Fruit fly (Drosophila melanogaster) whole organism, embryonic: ENCODE measurements around the gene Agpat3.

Experiments used
- Aef1 ChIP-seq: fragments of 200-800 bp; sonication (Bioruptor generic); IDR thresholded peaks from 3 replicates; pipeline ENCODE4 v1.3.6; 2022; ENCODE audit warnings: missing biosample characterization, missing genetic modification characterization
- B-H2 ChIP-seq: fragments of 200-800 bp; sonication (Bioruptor generic); optimal IDR thresholded peaks from 2 replicates; lab custom pipeline; 2018; ENCODE audit warnings: missing biosample characterization, mild to moderate bottlenecking, missing genetic modification characterization
- CG10321 ChIP-seq: fragments of 200-800 bp; sonication (Bioruptor generic); IDR thresholded peaks from 2 replicates; pipeline ENCODE4 v1.3.6; 2022; ENCODE audit warnings: missing biosample characterization, missing genetic modification characterization
- CG10366 ChIP-seq: fragments of 200-800 bp; sonication (Bioruptor generic); IDR thresholded peaks from 2 replicates; pipeline ENCODE4 v1.3.6; 2022; ENCODE audit warnings: missing biosample characterization, missing genetic modification characterization
- CG10431 ChIP-seq: fragments of 200-800 bp; sonication (Bioruptor generic); optimal IDR thresholded peaks from 3 replicates; lab custom pipeline; 2018; ENCODE audit warnings: missing biosample characterization, mild to moderate bottlenecking, missing genetic modification characterization
- CG12769 ChIP-seq: fragments of 200-800 bp; sonication (Bioruptor generic); optimal IDR thresholded peaks from 2 replicates; lab custom pipeline; 2019; ENCODE audit warnings: missing biosample characterization, mild to moderate bottlenecking, missing genetic modification characterization, moderate library complexity
- CG13424 ChIP-seq: fragments of 200-800 bp; sonication (Bioruptor generic); optimal IDR thresholded peaks from 2 replicates; lab custom pipeline; 2019; ENCODE audit warnings: missing biosample characterization, mild to moderate bottlenecking, missing genetic modification characterization, moderate library complexity
- CG14667 ChIP-seq: fragments of 200-800 bp; sonication (Bioruptor generic); IDR thresholded peaks from 2 replicates; pipeline ENCODE4 v1.3.6; 2022; ENCODE audit warnings: missing biosample characterization, missing genetic modification characterization
- CG14710 ChIP-seq: fragments of 200-800 bp; sonication (Bioruptor generic); optimal IDR thresholded peaks from 3 replicates; lab custom pipeline; 2019; ENCODE audit warnings: missing biosample characterization, mild to moderate bottlenecking, missing genetic modification characterization, moderate library complexity
- CG15514 ChIP-seq: fragments of 200-800 bp; sonication (Bioruptor generic); optimal IDR thresholded peaks from 3 replicates; lab custom pipeline; 2017; ENCODE audit warnings: missing biosample characterization, missing genetic modification characterization, mild to moderate bottlenecking, moderate library complexity, missing genetic modification reagents
- CG1647 ChIP-seq: fragments of 200-800 bp; sonication (Bioruptor generic); optimal IDR thresholded peaks from 3 replicates; lab custom pipeline; 2016; ENCODE audit warnings: missing biosample characterization, missing genetic modification characterization
- CG16779 ChIP-seq: fragments of 200-800 bp; sonication (Bioruptor generic); IDR thresholded peaks from 2 replicates; pipeline ENCODE4 v1.3.6; 2022; ENCODE audit warnings: missing biosample characterization, missing genetic modification characterization
- CG2889 ChIP-seq: fragments of 200-800 bp; sonication (Bioruptor generic); IDR thresholded peaks from 3 replicates; pipeline ENCODE4 v1.3.6; 2022; ENCODE audit warnings: missing biosample characterization, missing genetic modification characterization
- CG31224 ChIP-seq: fragments of 200-800 bp; sonication (Bioruptor generic); IDR thresholded peaks from 2 replicates; pipeline ENCODE4 v1.3.6; 2022; ENCODE audit warnings: missing biosample characterization, missing genetic modification characterization
- CG31365 ChIP-seq: fragments of 200-800 bp; sonication (Bioruptor generic); optimal IDR thresholded peaks from 2 replicates; lab custom pipeline; 2018; ENCODE audit warnings: missing biosample characterization, mild to moderate bottlenecking, missing genetic modification characterization
- CG32532 ChIP-seq: fragments of 200-800 bp; sonication (Bioruptor generic); IDR thresholded peaks from 2 replicates; pipeline ENCODE4 v1.3.6; 2022; ENCODE audit warnings: missing biosample characterization, missing genetic modification characterization
- CG3995 ChIP-seq: fragments of 200-800 bp; sonication (Bioruptor generic); optimal IDR thresholded peaks from 3 replicates; lab custom pipeline; 2016; ENCODE audit warnings: missing biosample characterization, missing genetic modification characterization
- CG4854 ChIP-seq: fragments of 200-800 bp; sonication (Bioruptor generic); optimal IDR thresholded peaks from 2 replicates; lab custom pipeline; 2016; ENCODE audit warnings: missing biosample characterization, missing genetic modification characterization, inconsistent platforms
- CG7372 ChIP-seq: fragments of 200-800 bp; sonication (Bioruptor generic); IDR thresholded peaks from 2 replicates; pipeline ENCODE4 v1.3.6; 2022; ENCODE audit warnings: missing biosample characterization, missing genetic modification characterization
- CG8478 ChIP-seq: fragments of >200 bp; optimal IDR thresholded peaks from 2 replicates; lab custom pipeline; 2018
- CG8765 ChIP-seq: fragments of 200-800 bp; sonication (Bioruptor generic); IDR thresholded peaks from 2 replicates; pipeline ENCODE4 v1.3.6; 2022; ENCODE audit warnings: missing biosample characterization, missing genetic modification characterization
- CG9876 ChIP-seq: fragments of 200-800 bp; sonication (Bioruptor generic); optimal IDR thresholded peaks from 2 replicates; lab custom pipeline; 2016; ENCODE audit warnings: missing biosample characterization, missing genetic modification characterization
- Camta ChIP-seq: fragments of 200-800 bp; sonication (Bioruptor generic); optimal IDR thresholded peaks from 2 replicates; lab custom pipeline; 2016; ENCODE audit warnings: missing biosample characterization, missing genetic modification characterization
- CoRest ChIP-seq: fragments of 200-800 bp; sonication (Bioruptor generic); optimal IDR thresholded peaks from 3 replicates; lab custom pipeline; 2018; ENCODE audit warnings: missing biosample characterization, mild to moderate bottlenecking, missing genetic modification characterization, moderate library complexity
- Gsc ChIP-seq: fragments of 200-800 bp; sonication (Bioruptor generic); IDR thresholded peaks from 2 replicates; pipeline ENCODE4 v1.3.6; 2022; ENCODE audit warnings: missing biosample characterization, missing genetic modification characterization
- HmgZ ChIP-seq: fragments of 200-800 bp; sonication (Bioruptor generic); optimal IDR thresholded peaks from 2 replicates; lab custom pipeline; 2018; ENCODE audit warnings: missing biosample characterization, mild to moderate bottlenecking, missing genetic modification characterization
- Neu2 ChIP-seq: fragments of 200-800 bp; sonication (Bioruptor generic); optimal IDR thresholded peaks from 3 replicates; lab custom pipeline; 2016; ENCODE audit warnings: missing biosample characterization, missing genetic modification characterization, borderline replicate concordance
- Ptx1 ChIP-seq: fragments of 200-800 bp; sonication (Bioruptor generic); IDR thresholded peaks from 2 replicates; pipeline ENCODE4 v1.3.6; 2022; ENCODE audit warnings: missing biosample characterization, missing genetic modification characterization
- Sin3A ChIP-seq: fragments of >200 bp; optimal IDR thresholded peaks from 2 replicates; lab custom pipeline; 2018
- az2 ChIP-seq: fragments of 200-800 bp; sonication (Bioruptor generic); optimal IDR thresholded peaks from 3 replicates; lab custom pipeline; 2016; ENCODE audit warnings: missing biosample characterization, missing genetic modification characterization
- esg ChIP-seq: fragments of 200-800 bp; sonication (Bioruptor generic); conservative IDR thresholded peaks from 2 replicates; pipeline ENCODE4 v1.3.6; 2022; ENCODE audit warnings: missing biosample characterization, missing genetic modification characterization
- eve ChIP-seq, 2 experiments: fragments of >200 bp; optimal IDR thresholded peaks; 2 replicates each; lab custom pipeline; 2017; ENCODE audit warnings: missing biosample characterization in 2 of 2, missing genetic modification characterization in 2 of 2
- fd3F ChIP-seq: fragments of 200-800 bp; sonication (Bioruptor generic); optimal IDR thresholded peaks from 2 replicates; lab custom pipeline; 2018; ENCODE audit warnings: missing biosample characterization, mild to moderate bottlenecking, missing genetic modification characterization, moderate library complexity
- gro ChIP-seq: fragments of 200-800 bp; sonication (Bioruptor generic); optimal IDR thresholded peaks from 2 replicates; lab custom pipeline; 2016; ENCODE audit warnings: missing biosample characterization, missing genetic modification characterization
- gsb ChIP-seq: fragments of 200-800 bp; sonication (Bioruptor generic); IDR thresholded peaks from 2 replicates; pipeline ENCODE4 v1.3.6; 2022; ENCODE audit warnings: missing biosample characterization, missing genetic modification characterization
- nau ChIP-seq: fragments of 200-800 bp; sonication (Bioruptor generic); optimal IDR thresholded peaks from 3 replicates; lab custom pipeline; 2017; ENCODE audit warnings: missing biosample characterization, mild to moderate bottlenecking, missing genetic modification characterization, missing genetic modification reagents
- nmo ChIP-seq: fragments of 200-800 bp; sonication (Bioruptor generic); optimal IDR thresholded peaks from 2 replicates; lab custom pipeline; 2018; ENCODE audit warnings: missing biosample characterization, mild to moderate bottlenecking, missing genetic modification characterization, moderate library complexity
- otp ChIP-seq: fragments of 200-800 bp; sonication (Bioruptor generic); IDR thresholded peaks from 3 replicates; pipeline ENCODE4, ENCODE4 v1.3.6; 2022; ENCODE audit warnings: missing biosample characterization, missing genetic modification characterization
- pum ChIP-seq: fragments of 200-800 bp; sonication (Bioruptor generic); optimal IDR thresholded peaks from 2 replicates; lab custom pipeline; 2016; ENCODE audit warnings: missing biosample characterization, missing genetic modification characterization
- slou ChIP-seq: fragments of 200-800 bp; sonication (Bioruptor generic); optimal IDR thresholded peaks from 3 replicates; lab custom pipeline; 2016; ENCODE audit warnings: missing biosample characterization, missing genetic modification characterization
- sqz ChIP-seq: fragments of 200-800 bp; sonication (Bioruptor generic); optimal IDR thresholded peaks from 3 replicates; lab custom pipeline; 2018; ENCODE audit warnings: missing biosample characterization, mild to moderate bottlenecking, missing genetic modification characterization
- tgo ChIP-seq: fragments of 200-800 bp; sonication (Bioruptor generic); IDR thresholded peaks from 3 replicates; pipeline ENCODE4 v1.3.6; 2022; ENCODE audit warnings: missing biosample characterization, missing genetic modification characterization
- tio ChIP-seq: fragments of 200-800 bp; sonication (Bioruptor generic); optimal IDR thresholded peaks from 2 replicates; lab custom pipeline; 2017; ENCODE audit warnings: missing biosample characterization, missing genetic modification characterization, inconsistent platforms
- tna ChIP-seq: fragments of 200-800 bp; sonication (Bioruptor generic); IDR thresholded peaks from 2 replicates; pipeline ENCODE4 v1.3.6; 2022; ENCODE audit warnings: missing biosample characterization, missing genetic modification characterization; ENCODE audit not compliant: partially characterized antibody
- trem ChIP-seq: fragments of 200-800 bp; optimal IDR thresholded peaks from 3 replicates; lab custom pipeline; 2019; ENCODE audit warnings: missing biosample characterization, mild to moderate bottlenecking, missing genetic modification characterization, moderate library complexity
- wek ChIP-seq: fragments of 200-800 bp; sonication (Bioruptor generic); optimal IDR thresholded peaks from 3 replicates; lab custom pipeline; 2018; ENCODE audit warnings: missing biosample characterization, mild to moderate bottlenecking, missing genetic modification characterization, moderate library complexity
- yki ChIP-seq: fragments of >200 bp; optimal IDR thresholded peaks from 3 replicates; lab custom pipeline; 2018

Gene Agpat3

DNA sequence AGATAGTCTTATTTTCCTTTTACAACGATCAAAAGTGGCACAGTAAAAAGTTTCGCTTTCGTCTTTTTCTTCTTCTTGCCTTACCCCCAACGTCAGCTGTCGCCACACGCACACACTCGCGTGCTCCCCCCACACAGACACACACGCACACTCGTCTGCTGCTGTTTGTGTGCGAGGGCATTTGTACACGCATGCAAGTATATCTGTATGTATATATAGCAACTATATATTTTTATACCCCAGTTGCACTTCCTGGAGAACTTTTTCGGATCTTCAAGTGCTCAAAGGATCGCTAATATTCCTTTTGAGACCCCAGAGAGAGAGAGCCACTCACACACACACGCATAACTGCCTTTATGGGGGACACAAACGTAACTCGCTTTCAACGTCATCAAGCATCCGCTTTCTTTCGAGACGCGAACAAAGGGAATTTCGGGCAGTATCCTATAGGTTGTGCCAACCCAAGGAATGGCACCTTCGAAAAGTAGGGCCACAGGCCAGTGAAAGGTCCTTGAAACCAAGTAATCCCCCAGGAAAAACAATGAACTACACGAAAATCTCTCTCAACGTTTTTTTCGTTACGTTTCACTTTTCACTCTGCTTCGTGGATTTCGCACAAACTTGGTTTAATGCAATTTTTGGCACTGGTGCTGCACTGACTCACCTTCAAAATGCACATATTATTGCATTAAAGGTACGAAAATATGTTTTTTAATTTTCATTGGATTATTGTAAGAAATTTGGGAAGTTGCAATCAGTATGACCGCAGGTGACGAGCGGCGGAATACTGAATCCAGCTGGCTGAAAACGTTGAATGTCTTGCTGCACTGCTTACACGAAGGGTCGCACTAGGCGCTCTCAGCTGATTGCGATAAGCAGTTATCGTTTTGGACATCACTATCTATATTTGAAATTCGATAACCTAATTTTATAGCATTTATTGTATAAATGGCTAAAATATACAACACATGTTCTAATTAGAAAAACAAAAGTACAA is 7.7 kb downstream of the Agpat3 start, which contains the start of gene roq (continued):
- TF ChIP-seq B-H2 (no peak), sqz (GFP tag; lab: Kevin White, UChicago) (no peak), fd3F (GFP tag; lab: Kevin White, UChicago) (no peak), nau (GFP tag; lab: Kevin White, UChicago) (no peak), CG31365 (tag; lab: Kevin White, UChicago) (peak; percentile 97), HmgZ (tag; lab: Kevin White, UChicago) (peak; percentile 58), nmo (GFP tag; lab: Kevin White, UChicago) (peak; percentile 57), CG10321 (GFP tag; lab: Robert Waterston, UW) (no peak), CG8478 (lab: Kevin White, UChicago) (peak; percentile 86), Camta (no peak), Sin3A (lab: Kevin White, UChicago) (peak; percentile 19), tio (GFP tag; lab: Kevin White, UChicago) (no peak), CG12769 (tag; lab: Kevin White, UChicago) (peak; percentile 38), CG7372 (GFP tag; lab: Robert Waterston, UW) (no peak), yki (lab: Kevin White, UChicago) (no peak), CG1647 (no peak), esg (GFP tag; lab: Robert Waterston, UW) (no peak), CG8765 (GFP tag; lab: Robert Waterston, UW) (no peak), pum (no peak), slou (no peak), CG15514 (GFP tag; lab: Kevin White, UChicago) (peak; percentile 53), CG2889 (GFP tag; lab: Robert Waterston, UW) (no peak), Neu2 (GFP tag; lab: Kevin White, UChicago) (no peak), CG9876 (GFP tag; lab: Kevin White, UChicago) (no peak), wek (no peak), Gsc (GFP tag; lab: Robert Waterston, UW) (no peak), trem (peak; percentile 68), eve (GFP tag; optimal IDR thresholded peaks at IDR 0.05; lab: Kevin White, UChicago) (no peak), az2 (GFP tag; lab: Kevin White, UChicago) (no peak), CG14710 (tag; lab: Kevin White, UChicago) (peak; percentile 57), CG10366 (GFP tag; lab: Robert Waterston, UW) (no peak)

DNA sequence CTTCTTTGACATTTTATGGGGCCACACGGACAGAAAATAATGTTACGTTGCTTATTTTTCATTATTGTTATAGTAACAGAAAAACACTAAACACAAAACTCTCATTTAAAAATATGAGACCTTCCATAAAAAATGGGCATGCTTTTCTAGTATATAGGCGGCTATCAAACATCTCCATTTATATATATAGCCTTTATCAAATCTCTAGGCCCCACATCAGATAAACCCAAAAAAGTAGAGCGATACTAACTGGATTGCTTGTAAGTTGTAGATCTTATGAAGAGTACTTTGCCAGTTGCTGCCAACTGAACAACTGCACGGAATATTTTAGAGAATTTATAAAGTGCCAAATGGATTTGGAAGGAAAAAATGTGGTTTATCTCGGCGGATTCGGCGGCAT is 16.2 kb downstream of the Agpat3 start, which contains the start of gene CG18814:
Gene CG18814 (plus strand): TSS at position 301 of the 400 bp plus-strand sequence.
- TF ChIP-seq Aef1 (GFP tag; lab: Robert Waterston, UW), result no peak
- TF ChIP-seq CG16779 (GFP tag; lab: Robert Waterston, UW), result no peak
- TF ChIP-seq CG4854 (GFP tag; lab: Kevin White, UChicago), result no peak
- TF ChIP-seq tna (GFP tag; lab: Robert Waterston, UW), result no peak
- TF ChIP-seq CoRest, result no peak
- no peak for TF ChIP-seq CG14667
- no peak for TF ChIP-seq CG31224 (GFP tag; lab: Robert Waterston, UW)
- no peak for TF ChIP-seq gro (GFP tag; lab: Kevin White, UChicago)
- no peak for TF ChIP-seq CG10431 (GFP tag; lab: Kevin White, UChicago)
- TF ChIP-seq Ptx1 (GFP tag; lab: Robert Waterston, UW), result no peak
- no peak for TF ChIP-seq CG32532 (GFP tag; lab: Robert Waterston, UW)
- no peak for TF ChIP-seq CG13424 (tag; lab: Kevin White, UChicago)
- TF ChIP-seq tgo (GFP tag; lab: Robert Waterston, UW), result no peak
- TF ChIP-seq CG3995, result no peak
- no peak for TF ChIP-seq otp (GFP tag; lab: Robert Waterston, UW)
- no peak for TF ChIP-seq gsb
